Worm (Caenorhabditis elegans) whole organism, early embryonic: Measurements from ENCODE around the gene fbxa-47.

ENCODE experiments used
- ama-1 ChIP-seq: fragments of 150-350 bp; optimal IDR thresholded peaks from 2 replicates; lab custom pipeline; 2014
- flt-1 ChIP-seq: fragments of 200-800 bp; sonication (Bioruptor generic); IDR thresholded peaks from 2 replicates; pipeline ENCODE4 v1.3.6; 2022; ENCODE audit warnings: missing genetic modification characterization, missing compliant biosample characterization
- hmbx-1 ChIP-seq: sonication (generic microtip); optimal IDR thresholded peaks from 2 replicates; lab custom pipeline; 2016; ENCODE audit warnings: mild to moderate bottlenecking, missing genetic modification characterization, missing compliant biosample characterization
- pes-1 ChIP-seq: fragments of 200-800 bp; sonication (Bioruptor generic); IDR thresholded peaks from 2 replicates; pipeline ENCODE4 v1.3.6; 2022; ENCODE audit warnings: missing genetic modification reagents, missing genetic modification characterization, missing compliant biosample characterization

DNA sequence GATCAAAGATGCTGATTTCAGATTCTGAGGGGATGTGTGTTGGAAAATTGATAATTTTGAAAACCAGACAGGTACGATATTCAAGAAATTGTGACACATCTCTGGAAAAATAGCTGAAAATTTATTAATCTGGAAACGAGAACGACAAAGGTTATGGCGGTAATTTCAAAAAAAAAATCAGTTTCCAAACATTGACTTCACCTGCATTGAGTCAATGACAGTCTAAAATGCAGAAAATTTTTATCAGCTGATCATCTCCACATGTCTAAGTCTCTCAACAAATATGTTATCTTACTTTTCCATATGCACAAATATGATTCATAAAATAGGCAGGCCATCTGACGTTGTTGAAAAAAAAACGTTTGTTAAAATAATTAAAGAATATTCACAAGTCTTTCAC is 39.8 kb upstream of the fbxa-47 start, which contains the start of gene fbxa-48:
- TF ChIP-seq ama-1 (lab: Kevin White, UChicago) (no peak), hmbx-1 (tag; lab: Kevin White, UChicago) (no peak), pes-1 (GFP tag; lab: Robert Waterston, UW) (no peak), flt-1 (GFP tag; lab: Robert Waterston, UW) (no peak)
